Worm (Caenorhabditis elegans): Measurements from ENCODE around the gene ZC518.8.

DNA sequence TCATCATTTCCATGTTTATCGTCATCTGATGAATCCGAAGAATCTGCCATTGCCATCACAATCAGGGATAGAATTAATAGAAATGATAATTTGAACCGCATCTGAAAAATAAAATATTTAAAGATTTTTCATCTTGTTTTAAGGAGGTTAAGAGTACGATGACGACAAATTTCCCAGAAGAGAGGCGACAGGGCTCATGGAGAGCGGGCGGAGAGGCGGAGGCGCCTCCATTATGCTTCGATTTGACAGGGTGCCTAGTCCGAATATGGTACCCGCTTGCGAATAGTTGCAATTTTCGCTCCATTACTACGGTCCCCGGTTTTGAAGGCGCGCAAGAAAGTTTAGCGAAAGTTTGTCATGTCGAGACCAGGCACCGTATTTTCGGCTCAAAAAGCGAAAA is 23.4 kb upstream of the ZC518.8 start, which contains the start of gene F28D1.6:
- TF ChIP-seq klf-2 (GFP tag; conservative IDR thresholded peaks at IDR 0.05) (no peak), cog-1 (tag; optimal IDR thresholded peaks at IDR 0.05) (no peak)
